Worm (Caenorhabditis elegans) whole organism, L4 larva: ENCODE results near the gene C28C12.11.

ENCODE experiments used
- D1046.2 ChIP-seq: fragments of 200-800 bp; sonication (Bioruptor generic); IDR thresholded peaks from 2 replicates; pipeline ENCODE4 v1.3.6; 2022; ENCODE audit warnings: missing genetic modification characterization, missing compliant biosample characterization
- F26F4.8 ChIP-seq: fragments of 200-800 bp; sonication (Bioruptor generic); conservative IDR thresholded peaks from 2 replicates; pipeline ENCODE4 v1.3.6; 2022; ENCODE audit warnings: missing genetic modification characterization, missing compliant biosample characterization
- F37D6.2 ChIP-seq: sonication (generic microtip); optimal IDR thresholded peaks from 2 replicates; lab custom pipeline; 2016; ENCODE audit warnings: mild to moderate bottlenecking, missing genetic modification characterization, missing compliant biosample characterization
- F44E2.7 ChIP-seq: fragments of 200-800 bp; sonication (Bioruptor generic); IDR thresholded peaks from 2 replicates; pipeline ENCODE4 v2.1.2; 2022; ENCODE audit warnings: missing genetic modification characterization, missing compliant biosample characterization
- R02D3.7 ChIP-seq: fragments of 150-350 bp; sonication (generic microtip); optimal IDR thresholded peaks from 3 replicates; lab custom pipeline; 2014; ENCODE audit warnings: missing biosample characterization, missing genetic modification characterization
- T20F7.1 ChIP-seq: fragments of 200-800 bp; sonication (Bioruptor generic); optimal IDR thresholded peaks from 2 replicates; lab custom pipeline; 2018; ENCODE audit warnings: mild to moderate bottlenecking, missing genetic modification characterization, missing compliant biosample characterization
- Y5F2A.4 ChIP-seq: fragments of 200-800 bp; sonication (Bioruptor generic); optimal IDR thresholded peaks from 2 replicates; lab custom pipeline; 2018; ENCODE audit warnings: mild to moderate bottlenecking, missing genetic modification characterization, missing compliant biosample characterization
- Y75B8A.6 ChIP-seq: fragments of 200-800 bp; sonication (Bioruptor generic); IDR thresholded peaks from 2 replicates; pipeline ENCODE4 v1.3.6; 2022; ENCODE audit warnings: missing genetic modification reagents, missing genetic modification characterization, missing compliant biosample characterization
- ZK546.5 ChIP-seq, 2 experiments: sonication (generic microtip); optimal IDR thresholded peaks; 2 replicates each; lab custom pipeline; 2017; ENCODE audit warnings: missing biosample characterization in 2 of 2, missing genetic modification characterization in 2 of 2
- aha-1 ChIP-seq: fragments of 150-350 bp; peaks from one replicate; lab custom pipeline; 2014; ENCODE audit warnings: missing biosample characterization, missing genetic modification characterization
- aly-2 ChIP-seq: sonication (generic microtip); optimal IDR thresholded peaks from 2 replicates; lab custom pipeline; 2018; ENCODE audit warnings: missing biosample characterization, missing genetic modification characterization
- attf-4 ChIP-seq: sonication (generic microtip); optimal IDR thresholded peaks from 3 replicates; lab custom pipeline; 2017; ENCODE audit warnings: missing biosample characterization, missing genetic modification characterization
- ceh-20 ChIP-seq: fragments of 200-800 bp; sonication (Bioruptor generic); IDR thresholded peaks from 2 replicates; pipeline ENCODE4 v1.3.6; 2022; ENCODE audit warnings: missing genetic modification reagents, missing genetic modification characterization, missing compliant biosample characterization
- ceh-28 ChIP-seq: fragments of 150-350 bp; optimal IDR thresholded peaks from 2 replicates; lab custom pipeline; 2014; ENCODE audit warnings: missing biosample characterization, missing genetic modification reagents, missing genetic modification characterization
- ceh-32 ChIP-seq: sonication (generic microtip); optimal IDR thresholded peaks from 2 replicates; lab custom pipeline; 2016; ENCODE audit warnings: mild to moderate bottlenecking, missing genetic modification characterization, missing compliant biosample characterization; ENCODE audit not compliant: poor library complexity
- daf-16 ChIP-seq, 3 experiments: sonication (generic microtip); optimal IDR thresholded peaks; 2 replicates each; lab custom pipeline; 2016 to 2017; ENCODE audit warnings: missing genetic modification characterization in 3 of 3, missing genetic modification reagents in 3 of 3, mild to moderate bottlenecking in 2 of 3, missing compliant biosample characterization in 2 of 3, missing biosample characterization in 1 of 3, moderate library complexity in 1 of 3
- dmd-6 ChIP-seq: fragments of 200-800 bp; sonication (Bioruptor generic); IDR thresholded peaks from 2 replicates; pipeline ENCODE4 v1.3.6; 2022; ENCODE audit warnings: missing genetic modification reagents, missing genetic modification characterization, missing compliant biosample characterization
- dmd-9 ChIP-seq: fragments of 200-800 bp; sonication (Bioruptor generic); IDR thresholded peaks from 2 replicates; pipeline ENCODE4 v1.3.6; 2022; ENCODE audit warnings: missing genetic modification reagents, missing genetic modification characterization, missing compliant biosample characterization
- egl-27 ChIP-seq: sonication (generic microtip); optimal IDR thresholded peaks from 3 replicates; lab custom pipeline; 2017; ENCODE audit warnings: missing biosample characterization, missing genetic modification reagents, missing genetic modification characterization
- egl-43 ChIP-seq: fragments of 200-800 bp; sonication (Bioruptor generic); IDR thresholded peaks from 2 replicates; pipeline ENCODE4 v1.3.6; 2022; ENCODE audit warnings: missing genetic modification reagents, missing genetic modification characterization, missing compliant biosample characterization
- fos-1 ChIP-seq: fragments of 150-350 bp; optimal IDR thresholded peaks from 2 replicates; lab custom pipeline; 2014; ENCODE audit warnings: missing biosample characterization, missing genetic modification characterization
- gei-8 ChIP-seq: fragments of 200-800 bp; sonication (Bioruptor generic); optimal IDR thresholded peaks from 2 replicates; lab custom pipeline; 2018; ENCODE audit warnings: mild to moderate bottlenecking, missing genetic modification characterization, missing compliant biosample characterization
- hlh-11 ChIP-seq: fragments of 200-800 bp; sonication (Bioruptor generic); optimal IDR thresholded peaks from 2 replicates; lab custom pipeline; 2018; ENCODE audit warnings: mild to moderate bottlenecking, missing genetic modification characterization, missing compliant biosample characterization
- hlh-30 ChIP-seq: sonication (generic microtip); optimal IDR thresholded peaks from 2 replicates; lab custom pipeline; 2017; ENCODE audit warnings: antibody characterized with exemption, mild to moderate bottlenecking, missing genetic modification characterization, missing compliant biosample characterization; ENCODE audit not compliant: insufficient read depth
- jun-1 ChIP-seq: fragments of 150-350 bp; optimal IDR thresholded peaks from 2 replicates; lab custom pipeline; 2014; ENCODE audit warnings: missing biosample characterization, missing genetic modification reagents, missing genetic modification characterization
- lin-39 ChIP-seq: fragments of 150-350 bp; optimal IDR thresholded peaks from 2 replicates; lab custom pipeline; 2014; ENCODE audit warnings: missing biosample characterization, missing genetic modification reagents, missing genetic modification characterization
- lir-3 ChIP-seq: sonication (generic microtip); optimal IDR thresholded peaks from 2 replicates; lab custom pipeline; 2016; ENCODE audit warnings: mild to moderate bottlenecking, missing genetic modification characterization, missing compliant biosample characterization
- lsy-2 ChIP-seq, 2 experiments: fragments of 150-350 bp in 1 of 2; sonication (generic microtip) in 1 of 2; optimal IDR thresholded peaks; 2 replicates each; lab custom pipeline; 2014 to 2017; ENCODE audit warnings: missing biosample characterization in 2 of 2, missing genetic modification characterization in 2 of 2
- mdl-1 ChIP-seq, 2 experiments: fragments of 150-350 bp in 1 of 2; sonication (generic microtip) in 1 of 2; optimal IDR thresholded peaks; 2 replicates each; lab custom pipeline; 2014 to 2017; ENCODE audit warnings: missing biosample characterization in 2 of 2, missing genetic modification characterization in 2 of 2
- mep-1 ChIP-seq: fragments of 150-350 bp; sonication (generic microtip); optimal IDR thresholded peaks from 3 replicates; lab custom pipeline; 2014; ENCODE audit warnings: missing biosample characterization, missing genetic modification characterization
- mes-2 ChIP-seq: sonication (generic microtip); optimal IDR thresholded peaks from 2 replicates; lab custom pipeline; 2016; ENCODE audit warnings: missing genotype, mild to moderate bottlenecking, missing genetic modification characterization, missing compliant biosample characterization; ENCODE audit not compliant: poor library complexity, severe bottlenecking
- nhr-10 ChIP-seq: fragments of 150-350 bp; optimal IDR thresholded peaks from 2 replicates; lab custom pipeline; 2014; ENCODE audit warnings: missing biosample characterization, missing genetic modification characterization
- nhr-102 ChIP-seq: sonication (generic microtip); optimal IDR thresholded peaks from 2 replicates; lab custom pipeline; 2016; ENCODE audit warnings: mild to moderate bottlenecking, missing genetic modification characterization, moderate library complexity, missing compliant biosample characterization
- nhr-11 ChIP-seq: fragments of 150-350 bp; optimal IDR thresholded peaks from 2 replicates; lab custom pipeline; 2014; ENCODE audit warnings: missing biosample characterization, missing genetic modification characterization
- nhr-111 ChIP-seq: fragments of 200-800 bp; sonication (Bioruptor generic); optimal IDR thresholded peaks from 2 replicates; lab custom pipeline; 2018; ENCODE audit warnings: mild to moderate bottlenecking, missing genetic modification characterization, missing compliant biosample characterization
- nhr-28 ChIP-seq: fragments of 150-350 bp; optimal IDR thresholded peaks from 2 replicates; lab custom pipeline; 2014; ENCODE audit warnings: missing biosample characterization, missing genetic modification characterization
- nhr-41 ChIP-seq: fragments of 200-800 bp; sonication (Bioruptor generic); IDR thresholded peaks from 2 replicates; pipeline ENCODE4 v1.3.6; 2022; ENCODE audit warnings: missing genetic modification reagents, missing genetic modification characterization, missing compliant biosample characterization
- nhr-77 ChIP-seq: fragments of 150-350 bp; optimal IDR thresholded peaks from 2 replicates; lab custom pipeline; 2014; ENCODE audit warnings: missing biosample characterization, missing genetic modification characterization
- php-3 ChIP-seq: fragments of 200-800 bp; sonication (Bioruptor generic); IDR thresholded peaks from 2 replicates; pipeline ENCODE4 v1.3.6; 2022; ENCODE audit warnings: missing genetic modification reagents, missing genetic modification characterization, missing compliant biosample characterization
- pqm-1 ChIP-seq: sonication (generic microtip); optimal IDR thresholded peaks from 2 replicates; lab custom pipeline; 2017; ENCODE audit warnings: missing biosample characterization, missing genetic modification characterization
- rbr-2 ChIP-seq: sonication (generic microtip); optimal IDR thresholded peaks from 2 replicates; lab custom pipeline; 2016; ENCODE audit warnings: missing genotype, missing genetic modification characterization, missing compliant biosample characterization
- saeg-2 ChIP-seq: fragments of 200-800 bp; sonication (Bioruptor generic); IDR thresholded peaks from 2 replicates; pipeline ENCODE4 v1.3.6; 2022; ENCODE audit warnings: missing genetic modification reagents, missing genetic modification characterization, missing compliant biosample characterization
- set-16 ChIP-seq: fragments of 200-800 bp; sonication (Bioruptor generic); IDR thresholded peaks from 2 replicates; pipeline ENCODE4 v1.3.6; 2022; ENCODE audit warnings: missing genetic modification reagents, missing genetic modification characterization, missing compliant biosample characterization
- skn-1 ChIP-seq: fragments of 150-350 bp; optimal IDR thresholded peaks from 2 replicates; lab custom pipeline; 2014; ENCODE audit warnings: missing biosample characterization, missing genetic modification characterization
- snpc-1.2 ChIP-seq: fragments of 200-800 bp; sonication (Bioruptor generic); IDR thresholded peaks from 2 replicates; pipeline ENCODE4 v1.3.6; 2022; ENCODE audit warnings: missing genetic modification reagents, missing genetic modification characterization, missing compliant biosample characterization
- spr-1 ChIP-seq: sonication (generic microtip); optimal IDR thresholded peaks from 2 replicates; lab custom pipeline; 2016; ENCODE audit warnings: mild to moderate bottlenecking, missing genetic modification characterization, missing compliant biosample characterization
- tag-97 ChIP-seq: fragments of 200-800 bp; sonication (Bioruptor generic); IDR thresholded peaks from 2 replicates; pipeline ENCODE4 v1.3.6; 2022; ENCODE audit warnings: missing genetic modification characterization, missing compliant biosample characterization
- unc-130 ChIP-seq: sonication (generic microtip); optimal IDR thresholded peaks from 2 replicates; lab custom pipeline; 2016; ENCODE audit warnings: missing genetic modification reagents, missing genetic modification characterization, missing compliant biosample characterization
- unc-62 ChIP-seq, 3 experiments: fragments of 150-350 bp in 1 of 3; sonication (generic microtip); optimal IDR thresholded peaks in 2 of 3; peaks in 1 of 3; 1 replicate in 1 of 3; 2 replicates in 2 of 3; lab custom pipeline; 2014 to 2017; ENCODE audit warnings: missing biosample characterization in 3 of 3, missing genetic modification characterization in 3 of 3, missing genetic modification reagents in 3 of 3, missing genotype in 1 of 3
- zfp-3 ChIP-seq: fragments of 200-800 bp; sonication (Bioruptor generic); conservative IDR thresholded peaks from 2 replicates; pipeline ENCODE4 v1.3.6; 2022; ENCODE audit warnings: missing genetic modification reagents, missing genetic modification characterization, missing compliant biosample characterization
- zip-2 ChIP-seq: fragments of 150-350 bp; optimal IDR thresholded peaks from 2 replicates; lab custom pipeline; 2014; ENCODE audit warnings: missing biosample characterization, missing genetic modification characterization
- ztf-11 ChIP-seq: fragments of 150-350 bp; optimal IDR thresholded peaks from 2 replicates; lab custom pipeline; 2014; ENCODE audit warnings: missing biosample characterization, missing genetic modification characterization

C28C12.11 gene

DNA sequence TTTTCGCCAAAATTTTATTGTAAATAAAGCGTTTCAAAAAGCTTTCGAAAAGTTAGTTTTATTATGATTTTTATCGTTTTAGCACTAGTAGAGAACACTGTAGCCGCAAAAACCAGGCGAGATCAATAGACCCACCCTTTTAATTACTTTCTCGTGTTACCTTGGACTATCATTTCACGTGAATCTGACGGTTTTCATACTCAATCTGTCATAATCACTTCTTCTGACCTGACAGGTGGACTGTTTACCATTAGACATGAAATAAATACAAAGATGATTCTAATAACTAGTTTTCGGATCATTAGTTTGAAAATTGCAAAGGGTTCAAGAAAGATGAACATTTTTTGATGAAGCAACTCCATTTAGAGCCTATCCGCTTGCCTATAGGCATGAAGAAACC is 10.8 kb upstream of the C28C12.11 start:
- no peak for TF ChIP-seq rbr-2
- no peak for TF ChIP-seq mep-1
- peak; percentile 39 for TF ChIP-seq aha-1 (tag; lab: Kevin White, UChicago)
- peak; percentile 24 for TF ChIP-seq hlh-11
- no peak for TF ChIP-seq dmd-9 (GFP tag; lab: Robert Waterston, UW)
- TF ChIP-seq saeg-2 (GFP tag; lab: Robert Waterston, UW): no peak
- TF ChIP-seq egl-43: no peak
- peak; percentile 68 for TF ChIP-seq nhr-28 (tag; lab: Kevin White, UChicago)
- no peak for TF ChIP-seq ceh-28
- no peak for TF ChIP-seq skn-1 (tag; lab: Kevin White, UChicago)
- no peak for TF ChIP-seq zip-2 (tag; lab: Kevin White, UChicago)
- TF ChIP-seq fos-1 (tag; lab: Kevin White, UChicago): no peak
- TF ChIP-seq nhr-41 (GFP tag; lab: Robert Waterston, UW): no peak
- no peak for TF ChIP-seq nhr-111 (GFP tag; lab: Kevin White, UChicago)
- no peak for TF ChIP-seq lsy-2 (tag; optimal IDR thresholded peaks at IDR 0.05; lab: Kevin White, UChicago)
- no peak for TF ChIP-seq D1046.2 (GFP tag; lab: Robert Waterston, UW)
- TF ChIP-seq ZK546.5 (tag; optimal IDR thresholded peaks at IDR 0.05; lab: Kevin White, UChicago): no peak
- no peak for TF ChIP-seq jun-1
- TF ChIP-seq nhr-77 (tag; lab: Kevin White, UChicago): no peak
- no peak for TF ChIP-seq spr-1 (tag; lab: Kevin White, UChicago)
- TF ChIP-seq ceh-20 (GFP tag; lab: Robert Waterston, UW): peak; percentile 60; the same call in 1 of the 2 replicates
- no peak for TF ChIP-seq ceh-32 (tag; lab: Kevin White, UChicago)
- TF ChIP-seq aly-2 (tag; lab: Kevin White, UChicago): no peak
- 0 out of 2 replicates have a peak, but pooled peaks have one; percentile 9 for TF ChIP-seq dmd-6 (GFP tag; lab: Robert Waterston, UW)
- TF ChIP-seq tag-97 (GFP tag; lab: Robert Waterston, UW): no peak
- no peak for TF ChIP-seq Y5F2A.4
- TF ChIP-seq nhr-10 (tag; lab: Kevin White, UChicago): no peak
- TF ChIP-seq pqm-1 (tag; lab: Kevin White, UChicago): no peak
- no peak for TF ChIP-seq unc-130 (GFP tag; lab: Kevin White, UChicago)
- TF ChIP-seq mes-2: no peak
- no peak for TF ChIP-seq nhr-102 (tag; lab: Kevin White, UChicago)
- TF ChIP-seq Y75B8A.6 (GFP tag; lab: Robert Waterston, UW): no peak
- no peak for TF ChIP-seq gei-8 (GFP tag; lab: Kevin White, UChicago)
- no peak for TF ChIP-seq ztf-11 (tag; lab: Kevin White, UChicago)
- no peak for TF ChIP-seq set-16
- TF ChIP-seq zfp-3: no peak
- no peak for TF ChIP-seq F44E2.7 (GFP tag; lab: Robert Waterston, UW)
- no peak for TF ChIP-seq R02D3.7 (tag; lab: Kevin White, UChicago)
- no peak for TF ChIP-seq php-3 (GFP tag; lab: Robert Waterston, UW)
- no peak for TF ChIP-seq nhr-11 (tag; lab: Kevin White, UChicago)
- no peak for TF ChIP-seq lir-3 (tag; lab: Kevin White, UChicago)
- TF ChIP-seq hlh-30 (tag; lab: Kevin White, UChicago): peak; percentile 58
- TF ChIP-seq snpc-1.2 (GFP tag; lab: Robert Waterston, UW): no peak
- TF ChIP-seq F26F4.8 (GFP tag; lab: Robert Waterston, UW): no peak
- TF ChIP-seq lin-39 (tag; lab: Kevin White, UChicago): no peak
- no peak for TF ChIP-seq T20F7.1 (GFP tag; lab: Kevin White, UChicago)
- no peak for TF ChIP-seq attf-4 (tag; lab: Kevin White, UChicago)
- TF ChIP-seq F37D6.2 (tag; lab: Kevin White, UChicago): no peak
- peak in 1 of 2 experiments; percentile 84 for TF ChIP-seq mdl-1 (tag; optimal IDR thresholded peaks at IDR 0.05; lab: Kevin White, UChicago)
- no peak for TF ChIP-seq egl-27
- TF ChIP-seq daf-16 (GFP tag; optimal IDR thresholded peaks at IDR 0.05; lab: Kevin White, UChicago): no peak
- no peak for TF ChIP-seq daf-16 (tag; optimal IDR thresholded peaks at IDR 0.05; lab: Kevin White, UChicago)
- TF ChIP-seq unc-62 (GFP tag; optimal IDR thresholded peaks at IDR 0.05 in 1 of 2; lab: Kevin White, UChicago): peak in 1 of 2 experiments; percentile 100
- TF ChIP-seq unc-62 (tag; optimal IDR thresholded peaks at IDR 0.05; lab: Kevin White, UChicago): no peak
